Worm (Caenorhabditis elegans) whole organism, midembryonic: ENCODE data around the gene fut-8.

Source experiments
- flt-1 ChIP-seq: fragments of 200-800 bp; sonication (Bioruptor generic); IDR thresholded peaks from 2 replicates; pipeline ENCODE4 v1.3.6; 2022; ENCODE audit warnings: missing genetic modification characterization, missing compliant biosample characterization
- klf-2 ChIP-seq: fragments of 200-800 bp; sonication (Bioruptor generic); conservative IDR thresholded peaks from 2 replicates; pipeline ENCODE4 v1.3.6; 2022; ENCODE audit warnings: missing genetic modification reagents, missing genetic modification characterization, missing compliant biosample characterization
- med-1 ChIP-seq: sonication (generic microtip); optimal IDR thresholded peaks from 2 replicates; lab custom pipeline; 2017; ENCODE audit warnings: missing genetic modification characterization, mild to moderate bottlenecking, missing compliant biosample characterization, antibody characterized with exemption, missing genetic modification reagents; ENCODE audit not compliant: insufficient read depth
- ref-1 ChIP-seq: fragments of 200-800 bp; sonication (Bioruptor generic); conservative IDR thresholded peaks from 2 replicates; pipeline ENCODE4 v1.3.6; 2022; ENCODE audit warnings: missing genetic modification reagents, missing genetic modification characterization, missing compliant biosample characterization

DNA sequence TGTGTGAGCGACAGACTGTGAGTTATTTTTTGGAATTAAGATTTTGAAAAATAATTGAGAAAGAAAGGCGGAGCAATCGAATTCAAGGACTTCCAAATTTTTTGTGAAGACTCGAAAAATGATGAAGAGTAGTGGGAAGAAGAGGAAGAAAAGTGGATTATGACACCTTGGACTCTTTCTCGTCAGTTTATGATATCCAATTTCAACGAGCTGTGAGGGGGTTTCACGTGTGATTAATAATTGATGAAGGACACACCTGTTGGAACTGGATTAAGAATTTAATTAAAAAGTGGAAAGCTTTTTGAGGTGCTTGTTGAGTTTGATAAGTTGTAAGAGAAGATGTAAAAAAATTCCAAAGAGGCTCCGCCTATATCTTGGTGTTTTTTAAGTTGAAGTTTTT lies at the start of gene fut-8:
- no peak for TF ChIP-seq flt-1 (GFP tag; lab: Robert Waterston, UW)
- no peak for TF ChIP-seq ref-1
- TF ChIP-seq med-1 = no peak
- no peak for TF ChIP-seq klf-2 (GFP tag; lab: Robert Waterston, UW)
